Worm (Caenorhabditis elegans) whole organism, young adult: Measurements from ENCODE around the gene C44H4.6.
A peak's percentile ranks its signal among the peaks of the same experiment; 100 is the strongest.

ENCODE experiments used
- B0019.2 ChIP-seq: fragments of 200-800 bp; sonication (Bioruptor generic); conservative IDR thresholded peaks from 2 replicates; pipeline ENCODE4 v1.3.6; 2022; ENCODE audit warnings: missing genetic modification reagents, missing genetic modification characterization, missing compliant biosample characterization
- B0261.1 ChIP-seq: sonication (generic microtip); optimal IDR thresholded peaks from 2 replicates; lab custom pipeline; 2016; ENCODE audit warnings: mild to moderate bottlenecking, missing genetic modification characterization, moderate library complexity, missing compliant biosample characterization
- B0336.3 ChIP-seq: fragments of 200-800 bp; sonication (Bioruptor generic); IDR thresholded peaks from 2 replicates; pipeline ENCODE4 v1.3.6; 2022; ENCODE audit warnings: missing genetic modification characterization, missing compliant biosample characterization
- C17E4.6 ChIP-seq: fragments of 200-800 bp; sonication (Bioruptor generic); IDR thresholded peaks from 2 replicates; pipeline ENCODE4 v1.3.6; 2022; ENCODE audit warnings: missing genetic modification reagents, missing genetic modification characterization, missing compliant biosample characterization
- F37B4.10 ChIP-seq: fragments of 200-800 bp; sonication (Bioruptor generic); IDR thresholded peaks from 2 replicates; pipeline ENCODE4 v1.3.6; 2022; ENCODE audit warnings: missing genetic modification characterization, missing compliant biosample characterization
- F49E8.2 ChIP-seq: sonication (generic microtip); optimal IDR thresholded peaks from 3 replicates; lab custom pipeline; 2017; ENCODE audit warnings: missing genetic modification characterization, mild to moderate bottlenecking, missing compliant biosample characterization, antibody characterized with exemption, moderate library complexity; ENCODE audit not compliant: insufficient read depth
- F55B11.4 ChIP-seq: sonication (generic microtip); optimal IDR thresholded peaks from 2 replicates; lab custom pipeline; 2016; ENCODE audit warnings: missing compliant biosample characterization, missing genetic modification characterization, borderline replicate concordance; ENCODE audit not compliant: insufficient read depth
- K11D2.4 ChIP-seq: fragments of 200-800 bp; sonication (Bioruptor generic); IDR thresholded peaks from 2 replicates; pipeline ENCODE4 v1.3.6; 2022; ENCODE audit warnings: missing genetic modification reagents, missing genetic modification characterization, missing compliant biosample characterization
- K12H6.12 ChIP-seq: fragments of 200-800 bp; sonication (Bioruptor generic); optimal IDR thresholded peaks from 2 replicates; lab custom pipeline; 2018; ENCODE audit warnings: mild to moderate bottlenecking, missing genetic modification characterization, missing compliant biosample characterization
- T07F8.4 ChIP-seq: sonication (generic microtip); optimal IDR thresholded peaks from 2 replicates; lab custom pipeline; 2016; ENCODE audit warnings: mild to moderate bottlenecking, missing genetic modification characterization, moderate library complexity, missing compliant biosample characterization
- Y53F4B.3 ChIP-seq: fragments of 200-800 bp; sonication (Bioruptor generic); IDR thresholded peaks from 2 replicates; pipeline ENCODE4 v1.3.6; 2022; ENCODE audit warnings: missing genetic modification reagents, missing genetic modification characterization, missing compliant biosample characterization
- Y53G8AR.9 ChIP-seq: fragments of 200-800 bp; sonication (Bioruptor generic); conservative IDR thresholded peaks from 2 replicates; pipeline ENCODE4 v1.3.6; 2022; ENCODE audit warnings: missing genetic modification reagents, missing genetic modification characterization, missing compliant biosample characterization
- Y56A3A.18 ChIP-seq: fragments of 200-800 bp; sonication (Bioruptor generic); IDR thresholded peaks from 2 replicates; pipeline ENCODE4 v1.3.6; 2022; ENCODE audit warnings: missing genetic modification reagents, missing genetic modification characterization, missing compliant biosample characterization
- ZK185.1 ChIP-seq: sonication (generic microtip); optimal IDR thresholded peaks from 2 replicates; lab custom pipeline; 2016; ENCODE audit warnings: mild to moderate bottlenecking, missing genetic modification characterization, missing compliant biosample characterization; ENCODE audit not compliant: poor library complexity, severe bottlenecking
- akir-1 ChIP-seq: fragments of 200-800 bp; sonication (Bioruptor generic); optimal IDR thresholded peaks from 2 replicates; lab custom pipeline; 2018; ENCODE audit warnings: mild to moderate bottlenecking, missing genetic modification characterization, moderate library complexity, missing compliant biosample characterization
- atf-7 ChIP-seq: sonication (generic microtip); optimal IDR thresholded peaks from 2 replicates; lab custom pipeline; 2017; ENCODE audit warnings: mild to moderate bottlenecking, missing genetic modification characterization, missing compliant biosample characterization
- attf-6 ChIP-seq: fragments of 200-800 bp; sonication (Bioruptor generic); IDR thresholded peaks from 2 replicates; pipeline ENCODE4 v1.3.6; 2022; ENCODE audit warnings: missing genetic modification reagents, missing genetic modification characterization, missing compliant biosample characterization
- ccch-3 ChIP-seq: fragments of 200-800 bp; sonication (Bioruptor generic); optimal IDR thresholded peaks from 2 replicates; lab custom pipeline; 2018; ENCODE audit warnings: mild to moderate bottlenecking, missing genetic modification characterization, missing compliant biosample characterization
- cebp-2 ChIP-seq: fragments of 200-800 bp; sonication (Bioruptor generic); IDR thresholded peaks from 2 replicates; pipeline ENCODE4 v1.3.6; 2022; ENCODE audit warnings: missing genetic modification characterization, missing compliant biosample characterization
- chd-7 ChIP-seq: sonication (generic microtip); optimal IDR thresholded peaks from 2 replicates; lab custom pipeline; 2016; ENCODE audit warnings: mild to moderate bottlenecking, missing genetic modification characterization, moderate library complexity, missing compliant biosample characterization
- die-1 ChIP-seq: sonication (generic microtip); optimal IDR thresholded peaks from 2 replicates; lab custom pipeline; 2016; ENCODE audit warnings: missing genotype, mild to moderate bottlenecking, missing genetic modification characterization, missing compliant biosample characterization
- dpff-1 ChIP-seq: sonication (generic microtip); optimal IDR thresholded peaks from 2 replicates; lab custom pipeline; 2017; ENCODE audit warnings: mild to moderate bottlenecking, missing genetic modification characterization, missing compliant biosample characterization
- egl-18 ChIP-seq: fragments of 200-800 bp; sonication (Bioruptor generic); IDR thresholded peaks from 2 replicates; pipeline ENCODE4 v1.3.6; 2022; ENCODE audit warnings: missing genetic modification reagents, missing genetic modification characterization, missing compliant biosample characterization
- egl-44 ChIP-seq: fragments of 200-800 bp; sonication (Bioruptor generic); IDR thresholded peaks from 2 replicates; pipeline ENCODE4 v1.3.6; 2022; ENCODE audit warnings: missing genetic modification reagents, missing genetic modification characterization, missing compliant biosample characterization
- egrh-3 ChIP-seq: fragments of 200-800 bp; sonication (Bioruptor generic); IDR thresholded peaks from 2 replicates; pipeline ENCODE4 v1.3.6; 2022; ENCODE audit warnings: missing genetic modification reagents, missing genetic modification characterization, missing compliant biosample characterization
- hlh-26 ChIP-seq: fragments of 200-800 bp; sonication (Bioruptor generic); conservative IDR thresholded peaks from 2 replicates; pipeline ENCODE4 v1.3.6; 2022; ENCODE audit warnings: missing genetic modification reagents, missing genetic modification characterization, missing compliant biosample characterization
- hmg-1.2 ChIP-seq: fragments of 200-800 bp; sonication (Bioruptor generic); IDR thresholded peaks from 2 replicates; pipeline ENCODE4 v1.3.6; 2022; ENCODE audit warnings: missing genetic modification reagents, missing genetic modification characterization, missing compliant biosample characterization
- hmg-20 ChIP-seq: fragments of 200-800 bp; sonication (Bioruptor generic); IDR thresholded peaks from 2 replicates; pipeline ENCODE4 v1.3.6; 2022; ENCODE audit warnings: missing genetic modification reagents, missing genetic modification characterization, missing compliant biosample characterization
- hrde-1 ChIP-seq: sonication (generic microtip); optimal IDR thresholded peaks from 2 replicates; lab custom pipeline; 2016; ENCODE audit warnings: missing genetic modification characterization, mild to moderate bottlenecking, missing compliant biosample characterization, moderate library complexity, missing genotype, missing genetic modification reagents, borderline replicate concordance
- hsf-1 ChIP-seq: fragments of 200-800 bp; sonication (Bioruptor generic); IDR thresholded peaks from 2 replicates; pipeline ENCODE4 v1.3.6; 2022; ENCODE audit warnings: missing genetic modification reagents, missing genetic modification characterization, missing compliant biosample characterization
- let-526 ChIP-seq: fragments of 200-800 bp; sonication (Bioruptor generic); IDR thresholded peaks from 2 replicates; pipeline ENCODE4 v1.3.6; 2022; ENCODE audit warnings: missing genetic modification reagents, missing genetic modification characterization, missing compliant biosample characterization
- let-607 ChIP-seq, 2 experiments: fragments of 200-800 bp in 1 of 2; sonication (Bioruptor generic) in 1 of 2; sonication (generic microtip) in 1 of 2; optimal IDR thresholded peaks; 2 replicates each; lab custom pipeline; 2016 to 2018; ENCODE audit warnings: mild to moderate bottlenecking in 2 of 2, missing compliant biosample characterization in 2 of 2, missing genetic modification characterization in 2 of 2, moderate library complexity in 2 of 2, missing genotype in 1 of 2
- lin-40 ChIP-seq: sonication (generic microtip); optimal IDR thresholded peaks from 2 replicates; lab custom pipeline; 2016; ENCODE audit warnings: missing genetic modification characterization, mild to moderate bottlenecking, missing compliant biosample characterization, missing genotype, missing genetic modification reagents
- lsl-1 ChIP-seq: fragments of 200-800 bp; sonication (Bioruptor generic); optimal IDR thresholded peaks from 2 replicates; lab custom pipeline; 2018; ENCODE audit warnings: mild to moderate bottlenecking, missing genetic modification characterization, moderate library complexity, missing compliant biosample characterization
- lsy-27 ChIP-seq: sonication (generic microtip); optimal IDR thresholded peaks from 2 replicates; lab custom pipeline; 2017; ENCODE audit warnings: missing genetic modification characterization, mild to moderate bottlenecking, missing compliant biosample characterization, antibody characterized with exemption, missing genotype, borderline replicate concordance; ENCODE audit not compliant: insufficient read depth
- madf-10 ChIP-seq: sonication (generic microtip); optimal IDR thresholded peaks from 2 replicates; lab custom pipeline; 2016; ENCODE audit warnings: mild to moderate bottlenecking, missing genetic modification characterization, missing compliant biosample characterization
- mcd-1 ChIP-seq: fragments of 200-800 bp; sonication (Bioruptor generic); IDR thresholded peaks from 2 replicates; pipeline ENCODE4 v1.3.6; 2022; ENCODE audit warnings: missing genetic modification reagents, missing genetic modification characterization, missing compliant biosample characterization
- mxl-1 ChIP-seq: sonication (generic microtip); optimal IDR thresholded peaks from 2 replicates; lab custom pipeline; 2016; ENCODE audit warnings: missing genetic modification characterization, missing compliant biosample characterization
- nhr-179 ChIP-seq: sonication (generic microtip); optimal IDR thresholded peaks from 2 replicates; lab custom pipeline; 2016; ENCODE audit warnings: mild to moderate bottlenecking, missing genetic modification characterization, missing compliant biosample characterization
- nhr-27 ChIP-seq: fragments of 200-800 bp; sonication (Bioruptor generic); optimal IDR thresholded peaks from 2 replicates; lab custom pipeline; 2018; ENCODE audit warnings: mild to moderate bottlenecking, missing genetic modification characterization, moderate library complexity, missing compliant biosample characterization
- nhr-80 ChIP-seq: sonication (generic microtip); optimal IDR thresholded peaks from 2 replicates; lab custom pipeline; 2016; ENCODE audit warnings: missing genetic modification characterization, missing compliant biosample characterization
- pbrm-1 ChIP-seq: fragments of 200-800 bp; sonication (Bioruptor generic); IDR thresholded peaks from 2 replicates; pipeline ENCODE4 v1.3.6; 2022; ENCODE audit warnings: missing genetic modification reagents, missing genetic modification characterization, missing compliant biosample characterization
- pha-4 ChIP-seq: fragments of 150-350 bp; sonication (generic microtip); optimal IDR thresholded peaks from 2 replicates; lab custom pipeline; 2014; ENCODE audit warnings: missing biosample characterization, missing genetic modification reagents, missing genetic modification characterization
- sdz-38 ChIP-seq: sonication (generic microtip); optimal IDR thresholded peaks from 2 replicates; lab custom pipeline; 2016; ENCODE audit warnings: missing genotype, missing genetic modification characterization, missing compliant biosample characterization
- snpc-1.3 ChIP-seq: sonication (generic microtip); optimal IDR thresholded peaks from 2 replicates; lab custom pipeline; 2017; ENCODE audit warnings: missing genetic modification characterization, mild to moderate bottlenecking, missing compliant biosample characterization, antibody characterized with exemption, moderate library complexity, missing genotype, missing genetic modification reagents; ENCODE audit not compliant: insufficient read depth
- somi-1 ChIP-seq: fragments of 200-800 bp; sonication (Bioruptor generic); optimal IDR thresholded peaks from 2 replicates; lab custom pipeline; 2018; ENCODE audit warnings: mild to moderate bottlenecking, missing genetic modification characterization, missing compliant biosample characterization
- unc-130 ChIP-seq: sonication (generic microtip); optimal IDR thresholded peaks from 2 replicates; lab custom pipeline; 2016; ENCODE audit warnings: missing genetic modification reagents, missing genetic modification characterization, missing compliant biosample characterization
- ztf-3 ChIP-seq: fragments of 200-800 bp; sonication (Bioruptor generic); optimal IDR thresholded peaks from 2 replicates; lab custom pipeline; 2018; ENCODE audit warnings: mild to moderate bottlenecking, missing genetic modification characterization, missing compliant biosample characterization

Gene C44H4.6

DNA sequence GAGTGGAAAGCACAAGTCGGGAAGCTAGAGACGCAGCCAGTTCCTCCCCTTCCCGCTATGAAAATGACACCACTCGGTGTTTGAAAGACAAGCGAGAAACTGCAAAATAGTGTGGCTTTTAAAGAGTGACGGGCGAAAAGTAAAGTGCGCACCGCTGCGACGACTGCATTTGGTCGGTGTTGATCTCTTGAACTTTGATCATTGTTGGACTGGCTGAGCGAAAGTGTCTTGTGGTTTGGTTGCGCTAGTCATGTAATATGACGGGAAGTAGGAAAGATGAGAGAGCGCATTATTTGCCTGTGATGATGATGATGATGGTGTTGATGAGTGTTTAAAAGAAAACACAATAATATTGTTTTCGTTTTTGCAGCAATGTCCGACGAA is 38.9 kb downstream of the C44H4.6 start (continued):
- TF ChIP-seq let-526 (GFP tag; lab: Robert Waterston, UW): peak; percentile 27; the same call in 1 of the 2 replicates
- no peak for TF ChIP-seq egrh-3 (GFP tag; lab: Robert Waterston, UW)
- TF ChIP-seq hmg-1.2 (GFP tag; lab: Robert Waterston, UW): peak; percentile 59; the same call in 1 of the 2 replicates
- TF ChIP-seq ccch-3 (GFP tag; lab: Kevin White, UChicago): no peak
- TF ChIP-seq attf-6: no peak
- no peak for TF ChIP-seq hrde-1 (tag; lab: Kevin White, UChicago)
- TF ChIP-seq sdz-38 (tag; lab: Kevin White, UChicago): no peak
- TF ChIP-seq lin-40 (tag; lab: Kevin White, UChicago): peak; percentile 92
- TF ChIP-seq die-1 (tag; lab: Kevin White, UChicago): peak; percentile 68
- TF ChIP-seq mcd-1 (GFP tag; lab: Robert Waterston, UW): peak; percentile 52
- no peak for TF ChIP-seq lsl-1 (GFP tag; lab: Kevin White, UChicago)
- peak; percentile 78 for TF ChIP-seq K11D2.4 (GFP tag; lab: Robert Waterston, UW)
- TF ChIP-seq madf-10 (tag; lab: Kevin White, UChicago): peak; percentile 84
- TF ChIP-seq B0019.2 (GFP tag; lab: Robert Waterston, UW): no peak
- no peak for TF ChIP-seq hlh-26 (GFP tag; lab: Robert Waterston, UW)
- TF ChIP-seq pha-4 (tag; lab: Kevin White, UChicago): peak; percentile 83
- peak; percentile 9 to 37 for TF ChIP-seq let-607 (tag; optimal IDR thresholded peaks at IDR 0.05; lab: Kevin White, UChicago)
- TF ChIP-seq K12H6.12 (tag; lab: Kevin White, UChicago): peak; percentile 68
- TF ChIP-seq atf-7 (tag; lab: Kevin White, UChicago): peak; percentile 92
- no peak for TF ChIP-seq F37B4.10 (GFP tag; lab: Robert Waterston, UW)
- peak; percentile 10 for TF ChIP-seq ztf-3
- no peak for TF ChIP-seq egl-44 (GFP tag; lab: Robert Waterston, UW)
- no peak for TF ChIP-seq unc-130 (GFP tag; lab: Kevin White, UChicago)
- peak; percentile 49 for TF ChIP-seq ZK185.1
- no peak for TF ChIP-seq lsy-27 (tag; lab: Kevin White, UChicago)
- TF ChIP-seq nhr-80: peak; percentile 99
- no peak for TF ChIP-seq hsf-1 (GFP tag; lab: Robert Waterston, UW)
- TF ChIP-seq akir-1 (GFP tag; lab: Kevin White, UChicago): no peak
- TF ChIP-seq somi-1 (GFP tag; lab: Kevin White, UChicago): peak; percentile 49
- TF ChIP-seq mxl-1 (tag; lab: Kevin White, UChicago): no peak
- no peak for TF ChIP-seq snpc-1.3 (tag; lab: Kevin White, UChicago)
- TF ChIP-seq Y53G8AR.9 (GFP tag; lab: Robert Waterston, UW): no peak
- TF ChIP-seq cebp-2 (GFP tag; lab: Robert Waterston, UW): no peak
- TF ChIP-seq pbrm-1 (GFP tag; lab: Robert Waterston, UW): 0 out of 2 replicates have a peak, but pooled peaks have one; percentile 66
- TF ChIP-seq nhr-179: no peak
- 0 out of 2 replicates have a peak, but pooled peaks have one; percentile 66 for TF ChIP-seq B0336.3 (GFP tag; lab: Robert Waterston, UW)
- no peak for TF ChIP-seq B0261.1 (tag; lab: Kevin White, UChicago)
- TF ChIP-seq nhr-27 (tag; lab: Kevin White, UChicago): no peak
- TF ChIP-seq C17E4.6 (GFP tag; lab: Robert Waterston, UW): no peak
- TF ChIP-seq F49E8.2 (tag; lab: Kevin White, UChicago): no peak
- peak; percentile 76 for TF ChIP-seq chd-7 (tag; lab: Kevin White, UChicago)
- TF ChIP-seq egl-18 (GFP tag; lab: Robert Waterston, UW): no peak
- no peak for TF ChIP-seq F55B11.4 (tag; lab: Kevin White, UChicago)
- no peak for TF ChIP-seq T07F8.4 (tag; lab: Kevin White, UChicago)
- no peak for TF ChIP-seq Y53F4B.3
- peak; percentile 45; the same call in 1 of the 2 replicates for TF ChIP-seq Y56A3A.18 (GFP tag; lab: Robert Waterston, UW)
- no peak for TF ChIP-seq dpff-1 (tag; lab: Kevin White, UChicago)
- no peak for TF ChIP-seq hmg-20 (GFP tag; lab: Robert Waterston, UW)
